Fruit fly (Drosophila melanogaster) whole organism, prepupa: ENCODE data around the gene Tusp.

ENCODE experiments used
- CG6163 ChIP-seq: fragments of 200-800 bp; sonication (Bioruptor generic); IDR thresholded peaks from 3 replicates; pipeline ENCODE4 v1.3.6; 2022; ENCODE audit warnings: missing biosample characterization, missing genetic modification characterization
- acj6 ChIP-seq: fragments of 200-800 bp; sonication (Bioruptor generic); optimal IDR thresholded peaks from 3 replicates; lab custom pipeline; 2016; ENCODE audit warnings: missing biosample characterization, missing genetic modification characterization
- dac ChIP-seq: fragments of 200-800 bp; sonication (Bioruptor generic); optimal IDR thresholded peaks from 2 replicates; lab custom pipeline; 2017; ENCODE audit warnings: missing biosample characterization, mild to moderate bottlenecking, missing genetic modification characterization

- TF ChIP-seq acj6 (no peak), dac (GFP tag; lab: Kevin White, UChicago) (no peak), CG6163 (GFP tag; lab: Robert Waterston, UW) (no peak)
Observed at dm6 chr3R:27622993-27623392, 15.3 kb downstream of the Tusp start.
